Fruit fly (Drosophila melanogaster): ENCODE data around the gene CG6729.

- TF ChIP-seq CG12605 (GFP tag; IDR thresholded peaks at IDR 0.05): no peak
- TF ChIP-seq rn (GFP tag; IDR thresholded peaks at IDR 0.05): no peak
- TF ChIP-seq EcR (GFP tag; optimal IDR thresholded peaks at IDR 0.05): no peak
- no peak for TF ChIP-seq Pif1A (GFP tag; optimal IDR thresholded peaks at IDR 0.05)
- no peak for TF ChIP-seq CG14655 (GFP tag; optimal IDR thresholded peaks at IDR 0.05)
- TF ChIP-seq CG4496 (GFP tag; IDR thresholded peaks at IDR 0.05): no peak
- no peak for TF ChIP-seq gl (tag; optimal IDR thresholded peaks at IDR 0.05)
- no peak for TF ChIP-seq CG8159 (tag; optimal IDR thresholded peaks at IDR 0.05)
- TF ChIP-seq CG15710 (tag; optimal IDR thresholded peaks at IDR 0.05): no peak
- TF ChIP-seq CG34367 (tag; optimal IDR thresholded peaks at IDR 0.05): no peak
Measured at dm6 chr2L:10770568-10770967, 26.8 kb upstream of the CG6729 start, which contains the start of gene CG17127.
